Fruit fly (Drosophila melanogaster): ENCODE data around the gene Rat1.

The Rat1 gene

dm6 chr2L:6874526-6875198, 33.2 kb upstream of the Rat1 start, which contains the start of gene Nlg2 (continued):
- TF ChIP-seq CG18599 (GFP tag; optimal IDR thresholded peaks at IDR 0.05) (peak; percentile 80), sug (tag; optimal IDR thresholded peaks at IDR 0.05) (peak; percentile 64), onecut (GFP tag; IDR thresholded peaks at IDR 0.05) (no peak), zf30C (GFP tag; optimal IDR thresholded peaks at IDR 0.05) (peak; percentile 34), Abd-B (GFP tag; optimal IDR thresholded peaks at IDR 0.05) (peak; percentile 59), CG14667 (GFP tag; IDR thresholded peaks at IDR 0.05) (no peak), CG16815 (GFP tag; optimal IDR thresholded peaks at IDR 0.05) (peak; percentile 20), Drgx (GFP tag; IDR thresholded peaks at IDR 0.05) (no peak), CG31224 (GFP tag; IDR thresholded peaks at IDR 0.05) (no peak), CG7357 (GFP tag; IDR thresholded peaks at IDR 0.05) (no peak), Fer2 (tag; optimal IDR thresholded peaks at IDR 0.05) (peak; percentile 23), Poxn (GFP tag; IDR thresholded peaks at IDR 0.05) (no peak), gcm2 (GFP tag; optimal IDR thresholded peaks at IDR 0.05) (no peak), CG34224 (GFP tag; IDR thresholded peaks at IDR 0.05; ENCODE audit: partially characterized antibody) (no peak), CG1792 (GFP tag; optimal IDR thresholded peaks at IDR 0.05) (no peak), hth (optimal IDR thresholded peaks at IDR 0.05) (no peak), Bgb (GFP tag; IDR thresholded peaks at IDR 0.05; ENCODE audit: partially characterized antibody) (no peak), nmo (GFP tag; optimal IDR thresholded peaks at IDR 0.05) (peak; percentile 73), HmgD (GFP tag; optimal IDR thresholded peaks at IDR 0.05) (no peak), CG14441 (GFP tag; IDR thresholded peaks at IDR 0.05) (no peak), tap (tag; optimal IDR thresholded peaks at IDR 0.05) (peak; percentile 52), sqz (GFP tag; optimal IDR thresholded peaks at IDR 0.05) (no peak), Mad (GFP tag; optimal IDR thresholded peaks at IDR 0.05) (no peak), jumu (GFP tag; optimal IDR thresholded peaks at IDR 0.05) (no peak), tin (GFP tag; optimal IDR thresholded peaks at IDR 0.05) (peak; percentile 37), Dll (GFP tag; IDR thresholded peaks at IDR 0.05; ENCODE audit: partially characterized antibody) (no peak), Xbp1 (GFP tag; optimal IDR thresholded peaks at IDR 0.05) (peak; percentile 43), Hsf (GFP tag; optimal IDR thresholded peaks at IDR 0.05) (no peak), insv (GFP tag; optimal IDR thresholded peaks at IDR 0.05) (no peak), CG11456 (GFP tag; IDR thresholded peaks at IDR 0.05) (no peak), MTF-1 (GFP tag; optimal IDR thresholded peaks at IDR 0.05; ENCODE audit: borderline replicate concordance) (no peak), CG31365 (tag; optimal IDR thresholded peaks at IDR 0.05) (no peak), Hr3 (GFP tag; optimal IDR thresholded peaks at IDR 0.05) (peak; percentile 47), fd64A (GFP tag; optimal IDR thresholded peaks at IDR 0.05) (no peak), CG15479 (GFP tag; optimal IDR thresholded peaks at IDR 0.05) (no peak), vfl (GFP tag; optimal IDR thresholded peaks at IDR 0.05) (no peak), Doc3 (GFP tag; IDR thresholded peaks at IDR 0.05; ENCODE audit: partially characterized antibody) (0 out of 3 replicates have a peak, but pooled peaks have one; percentile 23), ap (GFP tag; IDR thresholded peaks at IDR 0.05) (no peak), Dp (GFP tag; optimal IDR thresholded peaks at IDR 0.05) (no peak), CG10267 (tag; optimal IDR thresholded peaks at IDR 0.05) (peak; percentile 42), H15 (GFP tag; IDR thresholded peaks at IDR 0.05) (no peak), Hand (GFP tag; optimal IDR thresholded peaks at IDR 0.05) (peak; percentile 72), stc (GFP tag; IDR thresholded peaks at IDR 0.05) (no peak), gt (GFP tag; IDR thresholded peaks at IDR 0.05) (no peak), Dbx (GFP tag; IDR thresholded peaks at IDR 0.05) (0 out of 3 replicates have a peak, but pooled peaks have one; percentile 42), CG10543 (GFP tag; optimal IDR thresholded peaks at IDR 0.05) (peak; percentile 48), danr (GFP tag; IDR thresholded peaks at IDR 0.05) (no peak), D (optimal IDR thresholded peaks at IDR 0.05) (no peak), D (GFP tag; optimal IDR thresholded peaks at IDR 0.05) (peak; percentile 47), chif (GFP tag; optimal IDR thresholded peaks at IDR 0.05) (no peak), CG11247 (GFP tag; IDR thresholded peaks at IDR 0.05) (no peak)
